Worm (Caenorhabditis elegans): Measurements from ENCODE around the gene snb-6.

The snb-6 gene

DNA sequence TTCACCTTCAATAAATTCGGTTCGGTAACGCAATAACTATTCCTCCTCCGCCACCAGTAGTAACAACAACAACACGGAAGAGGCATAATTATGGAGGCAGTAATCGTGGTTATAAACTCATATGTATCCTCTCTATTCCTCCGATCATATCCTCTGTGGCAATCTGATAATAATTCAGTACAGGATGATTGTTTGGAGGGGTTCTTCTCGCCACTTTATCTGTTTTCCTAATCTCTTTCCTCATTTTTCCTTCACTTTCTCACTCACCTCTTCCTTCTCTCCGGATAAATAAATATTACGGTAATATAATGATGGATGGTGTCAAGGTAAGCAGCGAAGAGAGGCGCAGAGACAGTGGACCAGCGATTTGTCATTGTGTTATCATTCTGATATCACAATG is 31.0 kb upstream of the snb-6 start:
- TF ChIP-seq sdz-38 (tag; optimal IDR thresholded peaks at IDR 0.05) (no peak), aptf-2 (GFP tag; conservative IDR thresholded peaks at IDR 0.05) (no peak), cebp-2 (GFP tag; IDR thresholded peaks at IDR 0.05) (no peak), him-1 (tag; optimal IDR thresholded peaks at IDR 0.05) (no peak), Y53F4B.3 (GFP tag; IDR thresholded peaks at IDR 0.05) (no peak), somi-1 (GFP tag; optimal IDR thresholded peaks at IDR 0.05) (no peak), ceh-79 (tag; optimal IDR thresholded peaks at IDR 0.05) (no peak), repo-1 (tag; optimal IDR thresholded peaks at IDR 0.05) (no peak), gei-17 (GFP tag; optimal IDR thresholded peaks at IDR 0.05) (no peak)

ce11 chrII:8890017-8890416 is 30.5 kb upstream of the snb-6 start:
- peak; percentile 19; the same call in 1 of the 2 replicates for TF ChIP-seq mcd-1 (GFP tag; IDR thresholded peaks at IDR 0.05)
- TF ChIP-seq F49E8.2 (tag; optimal IDR thresholded peaks at IDR 0.05; ENCODE audit: insufficient read depth), result peak; percentile 29
- TF ChIP-seq zim-3 (tag; optimal IDR thresholded peaks at IDR 0.05), result no peak
- TF ChIP-seq F10E7.11 (tag; optimal IDR thresholded peaks at IDR 0.05), result no peak
- TF ChIP-seq lin-54 (GFP tag; optimal IDR thresholded peaks at IDR 0.05), result peak; percentile 45
- TF ChIP-seq ztf-6 (GFP tag; IDR thresholded peaks at IDR 0.05), result no peak
- TF ChIP-seq F33H1.4 (GFP tag; IDR thresholded peaks at IDR 0.05), result peak; percentile 96
- TF ChIP-seq snpc-1.3 (tag; optimal IDR thresholded peaks at IDR 0.05; ENCODE audit: insufficient read depth), result peak; percentile 17
- peak; percentile 8; the same call in 1 of the 2 replicates for TF ChIP-seq hmg-1.2 (GFP tag; IDR thresholded peaks at IDR 0.05)
- TF ChIP-seq lsl-1 (GFP tag; optimal IDR thresholded peaks at IDR 0.05), result peak; percentile 97
- peak; percentile 40; the same call in 1 of the 2 replicates for TF ChIP-seq dox-1 (GFP tag; IDR thresholded peaks at IDR 0.05)
- peak; percentile 0 for TF ChIP-seq efl-1 (GFP tag; optimal IDR thresholded peaks at IDR 0.05)
- TF ChIP-seq nhr-120 (GFP tag; IDR thresholded peaks at IDR 0.05), result no peak
- TF ChIP-seq madf-8 (GFP tag; conservative IDR thresholded peaks at IDR 0.05), result peak; percentile 87
- peak; percentile 5 for TF ChIP-seq tbp1 (GFP tag; optimal IDR thresholded peaks at IDR 0.05)
- no peak for TF ChIP-seq F37B4.10 (GFP tag; IDR thresholded peaks at IDR 0.05)
- TF ChIP-seq xnd-1 (tag; optimal IDR thresholded peaks at IDR 0.05), result peak; percentile 92
- TF ChIP-seq akir-1 (GFP tag; optimal IDR thresholded peaks at IDR 0.05), result no peak
- TF ChIP-seq D2030.7 (GFP tag; IDR thresholded peaks at IDR 0.05), result peak; percentile 56; the same call in 1 of the 2 replicates
- peak; percentile 94 for TF ChIP-seq madf-6 (GFP tag; IDR thresholded peaks at IDR 0.05)
- no peak for TF ChIP-seq mel-28 (tag; optimal IDR thresholded peaks at IDR 0.05; ENCODE audit: borderline replicate concordance)
- TF ChIP-seq snpc-4 (GFP tag; optimal IDR thresholded peaks at IDR 0.05), result no peak
- peak in 1 of 4 experiments; percentile 7 for TF ChIP-seq snpc-4 (tag; optimal IDR thresholded peaks at IDR 0.05)
- peak; percentile 6 for TF ChIP-seq F23B12.7 (tag; optimal IDR thresholded peaks at IDR 0.05; ENCODE audit: insufficient read depth)
- no peak for TF ChIP-seq somi-1 (GFP tag; optimal IDR thresholded peaks at IDR 0.05)
- no peak for TF ChIP-seq ztf-25 (GFP tag; IDR thresholded peaks at IDR 0.05)

DNA sequence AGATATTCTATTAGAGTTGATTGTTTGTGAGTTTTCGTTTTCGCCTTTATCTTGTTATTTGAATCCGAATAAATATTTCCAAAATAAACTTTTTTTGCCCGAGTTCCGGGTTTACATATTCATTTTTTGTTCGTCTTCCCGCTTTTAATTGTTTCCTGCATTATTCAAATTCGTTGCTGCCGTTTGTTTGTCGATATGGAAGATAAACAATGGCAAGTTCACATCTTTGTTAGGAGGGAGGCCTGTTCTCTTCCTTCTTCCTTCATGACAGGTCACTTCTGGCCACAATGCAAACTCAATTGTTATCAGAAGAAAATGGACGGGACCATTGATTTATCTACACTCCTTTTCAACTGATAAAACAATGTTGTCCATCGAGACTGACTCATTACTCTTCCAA is 30.1 kb upstream of the snb-6 start:
- TF ChIP-seq madf-10 (tag; optimal IDR thresholded peaks at IDR 0.05) (no peak), attf-6 (GFP tag; IDR thresholded peaks at IDR 0.05) (no peak), madf-3 (GFP tag; IDR thresholded peaks at IDR 0.05) (0 out of 2 replicates have a peak, but pooled peaks have one; percentile 50), Y95B8A.8 (GFP tag; IDR thresholded peaks at IDR 0.05) (no peak), die-1 (tag; optimal IDR thresholded peaks at IDR 0.05) (no peak), madf-6 (GFP tag; IDR thresholded peaks at IDR 0.05) (peak; percentile 18; the same call in 1 of the 2 replicates)
